Worm (Caenorhabditis elegans): ENCODE results near the gene K06A4.7.

- TF ChIP-seq dpl-1 (GFP tag; optimal IDR thresholded peaks at IDR 0.05) (no peak), attf-6 (GFP tag; IDR thresholded peaks at IDR 0.05) (no peak), mxl-1 (tag; optimal IDR thresholded peaks at IDR 0.05) (no peak), C06A6.2 (GFP tag; conservative IDR thresholded peaks at IDR 0.05) (no peak), ztf-26 (tag; optimal IDR thresholded peaks at IDR 0.05) (no peak), snpc-4 (GFP tag; optimal IDR thresholded peaks at IDR 0.05) (no peak), snpc-4 (tag; optimal IDR thresholded peaks at IDR 0.05) (no peak), ama-1 (optimal IDR thresholded peaks at IDR 0.05) (no peak), ama-1 (GFP tag; optimal IDR thresholded peaks at IDR 0.05) (no peak), egl-18 (GFP tag; IDR thresholded peaks at IDR 0.05) (no peak), unc-130 (GFP tag; optimal IDR thresholded peaks at IDR 0.05) (no peak), Y56A3A.18 (GFP tag; IDR thresholded peaks at IDR 0.05) (no peak), ets-4 (GFP tag; optimal IDR thresholded peaks at IDR 0.05) (no peak), ztf-18 (tag; optimal IDR thresholded peaks at IDR 0.05) (no peak), rpc-1 (optimal IDR thresholded peaks at IDR 0.05) (no peak), rpc-1 (tag; optimal IDR thresholded peaks at IDR 0.05) (no peak)
Observed at ce11 chrV:9465529-9465928, 25.8 kb downstream of the K06A4.7 start.

All from whole organism, young adult.